Fruit fly (Drosophila melanogaster) whole organism, embryonic: ENCODE results near the gene Ccp84Ad.

ENCODE experiments used
- BEAF-32 ChIP-seq: fragments of 200-800 bp; sonication (Bioruptor generic); optimal IDR thresholded peaks from 3 replicates; lab custom pipeline; 2017; ENCODE audit warnings: missing biosample characterization, missing genetic modification characterization, mild to moderate bottlenecking, moderate library complexity, missing genetic modification reagents
- CG10209 ChIP-seq: fragments of 200-800 bp; sonication (Bioruptor generic); optimal IDR thresholded peaks from 3 replicates; lab custom pipeline; 2017; ENCODE audit warnings: missing biosample characterization, mild to moderate bottlenecking, missing genetic modification characterization, missing genetic modification reagents
- CG10267 ChIP-seq: fragments of 200-800 bp; sonication (Bioruptor generic); optimal IDR thresholded peaks from 2 replicates; lab custom pipeline; 2018; ENCODE audit warnings: missing biosample characterization, mild to moderate bottlenecking, missing genetic modification characterization, moderate library complexity
- CG10543 ChIP-seq: fragments of 200-800 bp; sonication (Bioruptor generic); optimal IDR thresholded peaks from 3 replicates; lab custom pipeline; 2017; ENCODE audit warnings: missing biosample characterization, mild to moderate bottlenecking, missing genetic modification characterization, moderate library complexity
- CG11398 ChIP-seq: fragments of 200-800 bp; sonication (Bioruptor generic); optimal IDR thresholded peaks from 2 replicates; lab custom pipeline; 2016; ENCODE audit warnings: missing biosample characterization, missing genetic modification characterization
- CG12299 ChIP-seq: fragments of 200-800 bp; sonication (Bioruptor generic); optimal IDR thresholded peaks from 2 replicates; lab custom pipeline; 2018; ENCODE audit warnings: missing biosample characterization, mild to moderate bottlenecking, missing genetic modification characterization
- CG1647 ChIP-seq: fragments of 200-800 bp; sonication (Bioruptor generic); optimal IDR thresholded peaks from 3 replicates; lab custom pipeline; 2016; ENCODE audit warnings: missing biosample characterization, missing genetic modification characterization
- CG17361 ChIP-seq: fragments of 200-800 bp; sonication (Bioruptor generic); IDR thresholded peaks from 3 replicates; pipeline ENCODE4 v1.3.6; 2022; ENCODE audit warnings: missing biosample characterization, missing genetic modification characterization
- CG18011 ChIP-seq: fragments of 200-800 bp; sonication (Bioruptor generic); optimal IDR thresholded peaks from 2 replicates; lab custom pipeline; 2017; ENCODE audit warnings: missing biosample characterization, missing genetic modification characterization, mild to moderate bottlenecking, moderate library complexity, missing genotype
- CG18619 ChIP-seq: fragments of 200-800 bp; sonication (Bioruptor generic); optimal IDR thresholded peaks from 3 replicates; lab custom pipeline; 2017; ENCODE audit warnings: missing biosample characterization, mild to moderate bottlenecking, missing genetic modification characterization
- CG2199 ChIP-seq: fragments of 200-800 bp; sonication (Bioruptor generic); IDR thresholded peaks from 3 replicates; pipeline ENCODE4 v1.3.6; 2022; ENCODE audit warnings: missing biosample characterization, missing genetic modification characterization
- CG31388 ChIP-seq: fragments of 200-800 bp; sonication (Bioruptor generic); optimal IDR thresholded peaks from 2 replicates; lab custom pipeline; 2016; ENCODE audit warnings: missing biosample characterization, missing genetic modification characterization
- CG32532 ChIP-seq: fragments of 200-800 bp; sonication (Bioruptor generic); IDR thresholded peaks from 2 replicates; pipeline ENCODE4 v1.3.6; 2022; ENCODE audit warnings: missing biosample characterization, missing genetic modification characterization
- CG33557 ChIP-seq: fragments of 200-800 bp; sonication (Bioruptor generic); optimal IDR thresholded peaks from 2 replicates; lab custom pipeline; 2019; ENCODE audit warnings: missing biosample characterization, mild to moderate bottlenecking, missing genetic modification characterization, moderate library complexity
- CG4328 ChIP-seq: fragments of 200-800 bp; sonication (Bioruptor generic); optimal IDR thresholded peaks from 3 replicates; lab custom pipeline; 2017; ENCODE audit warnings: missing biosample characterization, missing genetic modification reagents, missing genetic modification characterization
- CG4424 ChIP-seq: fragments of 200-800 bp; sonication (Bioruptor generic); optimal IDR thresholded peaks from 3 replicates; lab custom pipeline; 2016; ENCODE audit warnings: missing biosample characterization, missing genetic modification characterization
- CG6254 ChIP-seq: fragments of 200-800 bp; sonication (Bioruptor generic); optimal IDR thresholded peaks from 3 replicates; lab custom pipeline; 2017; ENCODE audit warnings: mild to moderate bottlenecking, missing biosample characterization, missing genetic modification reagents, missing genetic modification characterization
- CG6689 ChIP-seq: fragments of 200-800 bp; sonication (Bioruptor generic); IDR thresholded peaks from 2 replicates; pipeline ENCODE4 v1.3.6; 2022; ENCODE audit warnings: missing biosample characterization, missing genetic modification characterization
- CG9437 ChIP-seq: fragments of 200-800 bp; sonication (Bioruptor generic); optimal IDR thresholded peaks from 2 replicates; lab custom pipeline; 2018; ENCODE audit warnings: missing biosample characterization, mild to moderate bottlenecking, missing genetic modification characterization
- Doc2 ChIP-seq: fragments of 200-800 bp; sonication (Bioruptor generic); IDR thresholded peaks from 2 replicates; pipeline ENCODE4 v1.3.6; 2022; ENCODE audit warnings: missing biosample characterization, missing genetic modification characterization
- Doc3 ChIP-seq: fragments of 200-800 bp; sonication (Bioruptor generic); IDR thresholded peaks from 3 replicates; pipeline ENCODE4 v1.3.6; 2022; ENCODE audit warnings: missing biosample characterization, missing genetic modification characterization; ENCODE audit not compliant: partially characterized antibody
- Ets97D ChIP-seq: fragments of 200-800 bp; sonication (Bioruptor generic); optimal IDR thresholded peaks from 3 replicates; lab custom pipeline; 2016; ENCODE audit warnings: missing biosample characterization, missing genetic modification characterization
- HHEX ChIP-seq: fragments of 200-800 bp; sonication (Bioruptor generic); optimal IDR thresholded peaks from 3 replicates; lab custom pipeline; 2017; ENCODE audit warnings: missing biosample characterization, mild to moderate bottlenecking, missing genetic modification characterization, missing genetic modification reagents
- HLH3B ChIP-seq: fragments of 200-800 bp; sonication (Bioruptor generic); IDR thresholded peaks from 2 replicates; pipeline ENCODE4 v1.3.6; 2022; ENCODE audit warnings: missing biosample characterization, missing genetic modification characterization
- Med ChIP-seq: fragments of 200-800 bp; sonication (Bioruptor generic); peaks from one replicate; lab custom pipeline; 2016; ENCODE audit warnings: missing biosample characterization, missing genetic modification characterization, mild to moderate bottlenecking, inconsistent platforms, moderate library complexity
- Six4 ChIP-seq: fragments of 200-800 bp; sonication (Bioruptor generic); optimal IDR thresholded peaks from 2 replicates; lab custom pipeline; 2016; ENCODE audit warnings: missing biosample characterization, missing genetic modification characterization
- Sox102F ChIP-seq: fragments of 200-800 bp; sonication (Bioruptor generic); optimal IDR thresholded peaks from 2 replicates; lab custom pipeline; 2018; ENCODE audit warnings: missing biosample characterization, mild to moderate bottlenecking, missing genetic modification characterization, moderate library complexity
- Xbp1 ChIP-seq: fragments of 200-800 bp; sonication (Bioruptor generic); optimal IDR thresholded peaks from 3 replicates; lab custom pipeline; 2016; ENCODE audit warnings: missing biosample characterization, mild to moderate bottlenecking, missing genetic modification characterization
- amos ChIP-seq: fragments of 200-800 bp; sonication (Bioruptor generic); IDR thresholded peaks from 2 replicates; pipeline ENCODE4 v1.3.6; 2022; ENCODE audit warnings: missing biosample characterization, missing genetic modification characterization; ENCODE audit not compliant: partially characterized antibody
- az2 ChIP-seq: fragments of 200-800 bp; sonication (Bioruptor generic); optimal IDR thresholded peaks from 3 replicates; lab custom pipeline; 2016; ENCODE audit warnings: missing biosample characterization, missing genetic modification characterization
- chif ChIP-seq, 2 experiments: fragments of 200-800 bp; sonication (Bioruptor generic); optimal IDR thresholded peaks; 3 replicates each; lab custom pipeline; 2016; ENCODE audit warnings: missing biosample characterization in 2 of 2, missing genetic modification characterization in 2 of 2
- chm ChIP-seq: fragments of 200-800 bp; sonication (Bioruptor generic); IDR thresholded peaks from 2 replicates; pipeline ENCODE4 v1.3.6; 2022; ENCODE audit warnings: missing biosample characterization, missing genetic modification characterization
- crc ChIP-seq: fragments of 200-800 bp; sonication (Bioruptor generic); optimal IDR thresholded peaks from 2 replicates; lab custom pipeline; 2016; ENCODE audit warnings: missing biosample characterization, missing genetic modification characterization
- croc ChIP-seq: fragments of 200-800 bp; sonication (Bioruptor generic); conservative IDR thresholded peaks from 3 replicates; pipeline ENCODE4 v1.3.6; 2022; ENCODE audit warnings: missing biosample characterization, missing genetic modification characterization
- crol ChIP-seq: fragments of 200-800 bp; sonication (Bioruptor generic); IDR thresholded peaks from 2 replicates; pipeline ENCODE4 v1.3.6; 2022; ENCODE audit warnings: missing biosample characterization, missing genetic modification characterization
- danr ChIP-seq: fragments of 200-800 bp; sonication (Bioruptor generic); IDR thresholded peaks from 2 replicates; pipeline ENCODE4 v1.3.6; 2022; ENCODE audit warnings: missing biosample characterization, missing genetic modification characterization
- dpn ChIP-seq, 2 experiments: fragments of 200-800 bp; sonication (Bioruptor generic); optimal IDR thresholded peaks; 3 replicates each; lab custom pipeline; 2016; ENCODE audit warnings: missing biosample characterization in 2 of 2, missing genetic modification characterization in 2 of 2
- dysf ChIP-seq: fragments of 200-800 bp; sonication (Bioruptor generic); IDR thresholded peaks from 3 replicates; pipeline ENCODE4 v1.3.6; 2022; ENCODE audit warnings: missing biosample characterization, missing genetic modification characterization
- gem ChIP-seq: fragments of 200-800 bp; sonication (Bioruptor generic); optimal IDR thresholded peaks from 2 replicates; lab custom pipeline; 2019; ENCODE audit warnings: missing biosample characterization, mild to moderate bottlenecking, missing genetic modification characterization, moderate library complexity
- gfzf ChIP-seq: fragments of 200-800 bp; sonication (Bioruptor generic); optimal IDR thresholded peaks from 2 replicates; lab custom pipeline; 2016; ENCODE audit warnings: missing biosample characterization, mild to moderate bottlenecking, missing genetic modification characterization, moderate library complexity
- hkb ChIP-seq, 2 experiments: fragments of 200-800 bp in 1 of 2; fragments of >200 bp in 1 of 2; sonication (Bioruptor generic) in 1 of 2; IDR thresholded peaks in 1 of 2; optimal IDR thresholded peaks in 1 of 2; 2 replicates each; pipeline versions ENCODE4 v1.3.6 to Lab custom; 2017 to 2022; ENCODE audit warnings: missing biosample characterization in 1 of 2, missing genetic modification characterization in 1 of 2
- jigr1 ChIP-seq: fragments of 200-800 bp; sonication (Bioruptor generic); IDR thresholded peaks from 3 replicates; pipeline ENCODE4 v1.3.6; 2022; ENCODE audit warnings: missing biosample characterization, missing genetic modification characterization
- p53 ChIP-seq: fragments of 200-800 bp; sonication (Bioruptor generic); optimal IDR thresholded peaks from 2 replicates; lab custom pipeline; 2016; ENCODE audit warnings: missing biosample characterization, missing genetic modification characterization
- pb ChIP-seq: fragments of 200-800 bp; sonication (Bioruptor generic); optimal IDR thresholded peaks from 3 replicates; lab custom pipeline; 2016; ENCODE audit warnings: missing biosample characterization, missing genetic modification characterization
- phol ChIP-seq: fragments of 200-800 bp; sonication (Bioruptor generic); optimal IDR thresholded peaks from 3 replicates; lab custom pipeline; 2018; ENCODE audit warnings: missing biosample characterization, mild to moderate bottlenecking, missing genetic modification characterization, moderate library complexity
- rib ChIP-seq: fragments of 200-800 bp; sonication (Bioruptor generic); IDR thresholded peaks from 2 replicates; pipeline ENCODE4 v1.3.6; 2022; ENCODE audit warnings: missing biosample characterization, missing genetic modification characterization
- sisA ChIP-seq: fragments of 200-800 bp; sonication (Bioruptor generic); IDR thresholded peaks from 2 replicates; pipeline ENCODE4 v1.3.6; 2022; ENCODE audit warnings: missing biosample characterization, missing genetic modification characterization
- ssp ChIP-seq: fragments of 200-800 bp; sonication (Bioruptor generic); IDR thresholded peaks from 2 replicates; pipeline ENCODE4 v1.3.6; 2022; ENCODE audit warnings: missing biosample characterization, missing genetic modification characterization
- tna ChIP-seq: fragments of 200-800 bp; sonication (Bioruptor generic); IDR thresholded peaks from 2 replicates; pipeline ENCODE4 v1.3.6; 2022; ENCODE audit warnings: missing biosample characterization, missing genetic modification characterization; ENCODE audit not compliant: partially characterized antibody
- vvl ChIP-seq: fragments of 200-800 bp; sonication (Bioruptor generic); IDR thresholded peaks from 2 replicates; pipeline ENCODE4 v1.3.6; 2022; ENCODE audit warnings: missing biosample characterization, missing genetic modification characterization
- zf30C ChIP-seq: fragments of 200-800 bp; sonication (Bioruptor generic); optimal IDR thresholded peaks from 3 replicates; lab custom pipeline; 2018; ENCODE audit warnings: missing biosample characterization, mild to moderate bottlenecking, missing genetic modification characterization

The Ccp84Ad gene

DNA sequence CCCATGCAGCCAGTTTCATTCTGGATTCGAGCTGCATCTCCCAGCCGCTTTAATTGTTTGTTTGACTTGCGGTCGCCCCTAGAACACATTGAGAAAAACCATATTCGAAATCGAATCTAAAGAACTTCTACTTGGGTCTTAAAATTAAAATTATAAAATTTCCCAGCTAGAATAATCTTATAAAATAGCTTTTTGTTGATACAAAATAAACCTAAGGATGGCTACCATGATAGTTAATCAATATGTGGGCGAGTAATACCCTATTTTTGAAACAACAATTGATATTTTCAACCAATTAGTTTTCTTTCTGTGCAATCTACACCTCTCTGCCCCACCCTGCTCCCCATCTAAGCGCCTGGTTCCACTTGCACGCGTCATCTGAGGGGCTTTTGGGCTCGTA lies 18.0 kb upstream of the Ccp84Ad start (continued):
- TF ChIP-seq sisA (GFP tag; lab: Robert Waterston, UW) (no peak), CG9437 (GFP tag; lab: Kevin White, UChicago) (no peak), zf30C (GFP tag; lab: Kevin White, UChicago) (peak; percentile 22), p53 (GFP tag; lab: Kevin White, UChicago) (no peak), az2 (GFP tag; lab: Kevin White, UChicago) (no peak), CG33557 (GFP tag; lab: Kevin White, UChicago) (peak; percentile 1), CG10267 (tag; lab: Kevin White, UChicago) (peak; percentile 30), Xbp1 (GFP tag; lab: Kevin White, UChicago) (no peak), CG31388 (GFP tag; lab: Kevin White, UChicago) (no peak), CG6254 (peak; percentile 6), dpn (GFP tag; optimal IDR thresholded peaks at IDR 0.05; lab: Kevin White, UChicago) (no peak), CG18619 (no peak), gem (tag; lab: Kevin White, UChicago) (peak; percentile 62), Ets97D (no peak), CG17361 (peak; percentile 50; the same call in 1 of the 3 replicates), CG18011 (GFP tag; lab: Kevin White, UChicago) (no peak), danr (GFP tag; lab: Robert Waterston, UW) (no peak), amos (no peak), chif (GFP tag; optimal IDR thresholded peaks at IDR 0.05; lab: Kevin White, UChicago) (peak in 1 of 2 experiments; percentile 42), CG32532 (GFP tag; lab: Robert Waterston, UW) (no peak), BEAF-32 (GFP tag; lab: Kevin White, UChicago) (no peak), CG12299 (tag; lab: Kevin White, UChicago) (no peak), CG10209 (GFP tag; lab: Kevin White, UChicago) (no peak), Sox102F (GFP tag; lab: Kevin White, UChicago) (no peak), CG2199 (GFP tag; lab: Robert Waterston, UW) (no peak), vvl (GFP tag; lab: Robert Waterston, UW) (no peak), chm (GFP tag; lab: Robert Waterston, UW) (no peak), hkb (optimal IDR thresholded peaks at IDR 0.05; lab: Kevin White, UChicago) (no peak), hkb (GFP tag; IDR thresholded peaks at IDR 0.05; lab: Robert Waterston, UW) (no peak), HLH3B (no peak), CG10543 (GFP tag; lab: Kevin White, UChicago) (no peak), crol (GFP tag; lab: Robert Waterston, UW) (0 out of 2 replicates have a peak, but pooled peaks have one; percentile 31), jigr1 (GFP tag; lab: Robert Waterston, UW) (no peak), CG6689 (GFP tag; lab: Robert Waterston, UW) (peak; percentile 36; the same call in 1 of the 2 replicates), Six4 (GFP tag; lab: Kevin White, UChicago) (peak; percentile 9), HHEX (GFP tag; lab: Kevin White, UChicago) (no peak), pb (GFP tag; lab: Kevin White, UChicago) (no peak), ssp (GFP tag; lab: Robert Waterston, UW) (no peak), crc (GFP tag; lab: Kevin White, UChicago) (no peak), CG4328 (GFP tag; lab: Kevin White, UChicago) (no peak), dysf (0 out of 3 replicates have a peak, but pooled peaks have one; percentile 11), rib (GFP tag; lab: Robert Waterston, UW) (no peak), Doc2 (GFP tag; lab: Robert Waterston, UW) (no peak), CG4424 (GFP tag; lab: Kevin White, UChicago) (peak; percentile 25), CG1647 (GFP tag; lab: Kevin White, UChicago) (no peak), Med (GFP tag; lab: Kevin White, UChicago) (peak; percentile 51), phol (peak; percentile 55), CG11398 (GFP tag; lab: Kevin White, UChicago) (no peak), croc (GFP tag; lab: Robert Waterston, UW) (no peak), tna (GFP tag; lab: Robert Waterston, UW) (no peak), gfzf (GFP tag; lab: Kevin White, UChicago) (no peak), Doc3 (GFP tag; lab: Robert Waterston, UW) (no peak)
